Fruit fly (Drosophila melanogaster) whole organism, pupa: ENCODE results near the gene spel1.

Source experiments
- CG10348 ChIP-seq: fragments of 200-800 bp; sonication (Bioruptor generic); IDR thresholded peaks from 2 replicates; pipeline ENCODE4 v1.3.6; 2022; ENCODE audit warnings: missing biosample characterization, missing genetic modification characterization
- CG12605 ChIP-seq: fragments of 200-800 bp; sonication (Bioruptor generic); IDR thresholded peaks from 2 replicates; pipeline ENCODE4 v1.3.6; 2022; ENCODE audit warnings: missing biosample characterization, missing genetic modification characterization
- CG13204 ChIP-seq: fragments of 200-800 bp; sonication (Bioruptor generic); optimal IDR thresholded peaks from 2 replicates; lab custom pipeline; 2018; ENCODE audit warnings: missing biosample characterization, mild to moderate bottlenecking, missing genetic modification characterization, moderate library complexity
- CG32121 ChIP-seq: fragments of 200-800 bp; sonication (Bioruptor generic); IDR thresholded peaks from 2 replicates; pipeline ENCODE4 v1.3.6; 2022; ENCODE audit warnings: missing biosample characterization, missing genetic modification characterization
- CG34367 ChIP-seq: fragments of 200-800 bp; sonication (Bioruptor generic); optimal IDR thresholded peaks from 2 replicates; lab custom pipeline; 2018; ENCODE audit warnings: missing biosample characterization, mild to moderate bottlenecking, missing genetic modification characterization
- CG4496 ChIP-seq: fragments of 200-800 bp; sonication (Bioruptor generic); IDR thresholded peaks from 3 replicates; pipeline ENCODE4 v1.3.6; 2022; ENCODE audit warnings: missing biosample characterization, missing genetic modification characterization
- CG8301 ChIP-seq: fragments of 200-800 bp; sonication (Bioruptor generic); optimal IDR thresholded peaks from 2 replicates; lab custom pipeline; 2018; ENCODE audit warnings: missing biosample characterization, mild to moderate bottlenecking, missing genetic modification characterization
- EcR ChIP-seq: fragments of 200-800 bp; sonication (Bioruptor generic); optimal IDR thresholded peaks from 3 replicates; lab custom pipeline; 2019; ENCODE audit warnings: missing biosample characterization, missing genetic modification characterization, mild to moderate bottlenecking, moderate library complexity, missing genetic modification reagents
- Pif1B ChIP-seq: fragments of 200-800 bp; sonication (Bioruptor generic); optimal IDR thresholded peaks from 3 replicates; lab custom pipeline; 2016; ENCODE audit warnings: missing biosample characterization, missing genetic modification characterization
- fd96Ca ChIP-seq: fragments of 200-800 bp; sonication (Bioruptor generic); IDR thresholded peaks from 3 replicates; pipeline ENCODE4 v1.3.6; 2022; ENCODE audit warnings: missing biosample characterization, missing genetic modification characterization

dm6 chr2L:14368833-14369232 lies 7.0 kb downstream of the spel1 start:
- no peak for TF ChIP-seq CG13204 (GFP tag; lab: Kevin White, UChicago)
- no peak for TF ChIP-seq CG8301 (tag; lab: Kevin White, UChicago)
- no peak for TF ChIP-seq CG32121 (GFP tag; lab: Robert Waterston, UW)
- no peak for TF ChIP-seq CG12605
- TF ChIP-seq CG34367 (tag; lab: Kevin White, UChicago) = no peak
- no peak for TF ChIP-seq Pif1B
- TF ChIP-seq CG4496 (GFP tag; lab: Robert Waterston, UW) = no peak
- TF ChIP-seq EcR (GFP tag; lab: Kevin White, UChicago) = no peak
- no peak for TF ChIP-seq CG10348 (GFP tag; lab: Robert Waterston, UW)
- no peak for TF ChIP-seq fd96Ca (GFP tag; lab: Robert Waterston, UW)
